Worm (Caenorhabditis elegans): Measurements from ENCODE around the gene dyf-2.

dyf-2 gene

ce11 chrIII:13684236-13684635 is 2.0 kb downstream of the dyf-2 start:
- TF ChIP-seq K09A11.1 (tag; optimal IDR thresholded peaks at IDR 0.05; ENCODE audit: insufficient read depth) (no peak), nfya-1 (tag; optimal IDR thresholded peaks at IDR 0.05) (no peak)

- TF ChIP-seq fkh-10 (GFP tag; optimal IDR thresholded peaks at IDR 0.05) (no peak), ceh-9 (tag; optimal IDR thresholded peaks at IDR 0.05) (no peak), syd-9 (tag; optimal IDR thresholded peaks at IDR 0.05) (no peak), ztf-16 (tag; optimal IDR thresholded peaks at IDR 0.05) (no peak), unc-3 (GFP tag; conservative IDR thresholded peaks at IDR 0.05) (no peak), unc-3 (tag; optimal IDR thresholded peaks at IDR 0.05) (no peak), dve-1 (tag; optimal IDR thresholded peaks at IDR 0.05) (no peak), F13H6.1 (tag; optimal IDR thresholded peaks at IDR 0.05) (no peak), rnt-1 (tag; optimal IDR thresholded peaks at IDR 0.05) (no peak), pag-3 (tag; optimal IDR thresholded peaks at IDR 0.05; ENCODE audit: borderline replicate concordance) (no peak), elt-2 (tag; optimal IDR thresholded peaks at IDR 0.05) (no peak), Y22D7AL.16 (tag; optimal IDR thresholded peaks at IDR 0.05) (no peak), ceh-24 (tag; optimal IDR thresholded peaks at IDR 0.05) (no peak), ceh-48 (tag; optimal IDR thresholded peaks at IDR 0.05) (no peak), elt-4 (tag; optimal IDR thresholded peaks at IDR 0.05) (no peak), ttx-3 (tag; optimal IDR thresholded peaks at IDR 0.05) (no peak), ama-1 (optimal IDR thresholded peaks at IDR 0.05) (no peak), hlh-13 (GFP tag; optimal IDR thresholded peaks at IDR 0.05) (no peak), sdc-2 (tag; optimal IDR thresholded peaks at IDR 0.05) (no peak)
Measured at ce11 chrIII:13683275-13683674, 3.0 kb downstream of the dyf-2 start.

ce11 chrIII:13682019-13682418 is 4.2 kb downstream of the dyf-2 start:
- TF ChIP-seq ztf-16 (tag; optimal IDR thresholded peaks at IDR 0.05) (no peak), hlh-30 (tag; optimal IDR thresholded peaks at IDR 0.05; ENCODE audit: insufficient read depth) (no peak), ceh-48 (tag; optimal IDR thresholded peaks at IDR 0.05) (no peak), mec-3 (tag; optimal IDR thresholded peaks at IDR 0.05; ENCODE audit: borderline replicate concordance) (no peak), fax-1 (tag; optimal IDR thresholded peaks at IDR 0.05) (no peak), pqm-1 (tag; optimal IDR thresholded peaks at IDR 0.05) (no peak)

- TF ChIP-seq unc-55 (GFP tag; optimal IDR thresholded peaks at IDR 0.05) (no peak), ceh-45 (GFP tag; IDR thresholded peaks at IDR 0.05) (no peak), ceh-6 (GFP tag; optimal IDR thresholded peaks at IDR 0.05) (no peak), nhr-11 (tag; optimal IDR thresholded peaks at IDR 0.05) (no peak), pha-4 (tag; optimal IDR thresholded peaks at IDR 0.05) (no peak), syd-9 (tag; optimal IDR thresholded peaks at IDR 0.05) (no peak)
Measured at ce11 chrIII:13678761-13679495, 7.3 kb downstream of the dyf-2 start, which contains the start of gene sid-2. TSS of gene sid-2 (plus strand) at chrIII:13679445.

- no peak for TF ChIP-seq lin-11 (tag; optimal IDR thresholded peaks at IDR 0.05)
- TF ChIP-seq ahr-1 (tag; optimal IDR thresholded peaks at IDR 0.05) = no peak
- peak; percentile 5 for TF ChIP-seq tbx-2 (tag; optimal IDR thresholded peaks at IDR 0.05)
- TF ChIP-seq elt-2 (tag; optimal IDR thresholded peaks at IDR 0.05) = peak; percentile 30
Measured at ce11 chrIII:13672654-13673330, 13.5 kb downstream of the dyf-2 start, which contains the start of gene aqp-11. TSS of gene aqp-11 (plus strand) at chrIII:13673280.
